Worm (Caenorhabditis elegans) whole organism, early embryonic: Measurements from ENCODE around the gene C08B6.2.

Experiments used
- B0310.2 ChIP-seq: sonication (generic microtip); optimal IDR thresholded peaks from 2 replicates; lab custom pipeline; 2016; ENCODE audit warnings: mild to moderate bottlenecking, missing genetic modification characterization, missing compliant biosample characterization
- F13C5.2 ChIP-seq: sonication (generic microtip); optimal IDR thresholded peaks from 2 replicates; lab custom pipeline; 2017; ENCODE audit warnings: mild to moderate bottlenecking, missing genetic modification characterization, inconsistent platforms, missing compliant biosample characterization
- ama-1 ChIP-seq: fragments of 150-350 bp; optimal IDR thresholded peaks from 2 replicates; lab custom pipeline; 2014
- ceh-36 ChIP-seq: sonication (generic microtip); optimal IDR thresholded peaks from 2 replicates; lab custom pipeline; 2016; ENCODE audit warnings: missing genetic modification characterization, inconsistent platforms, missing compliant biosample characterization
- ets-7 ChIP-seq: sonication (generic microtip); optimal IDR thresholded peaks from 2 replicates; lab custom pipeline; 2016; ENCODE audit warnings: missing genotype, missing genetic modification characterization, missing compliant biosample characterization
- flt-1 ChIP-seq: fragments of 200-800 bp; sonication (Bioruptor generic); IDR thresholded peaks from 2 replicates; pipeline ENCODE4 v1.3.6; 2022; ENCODE audit warnings: missing genetic modification characterization, missing compliant biosample characterization
- hnd-1 ChIP-seq: sonication (generic microtip); optimal IDR thresholded peaks from 2 replicates; lab custom pipeline; 2016; ENCODE audit warnings: missing genetic modification characterization, missing compliant biosample characterization
- pes-1 ChIP-seq: fragments of 200-800 bp; sonication (Bioruptor generic); IDR thresholded peaks from 2 replicates; pipeline ENCODE4 v1.3.6; 2022; ENCODE audit warnings: missing genetic modification reagents, missing genetic modification characterization, missing compliant biosample characterization
- scrt-1 ChIP-seq: fragments of 200-800 bp; sonication (Bioruptor generic); IDR thresholded peaks from 2 replicates; pipeline ENCODE4 v1.3.6; 2022; ENCODE audit warnings: missing genetic modification characterization, missing compliant biosample characterization
- sea-1 ChIP-seq: fragments of 200-800 bp; sonication (Bioruptor generic); conservative IDR thresholded peaks from 2 replicates; pipeline ENCODE4 v1.3.6; 2022; ENCODE audit warnings: missing genetic modification characterization, missing compliant biosample characterization

- TF ChIP-seq ama-1 = no peak
- TF ChIP-seq ets-7 (tag; lab: Kevin White, UChicago) = no peak
- no peak for TF ChIP-seq F13C5.2 (tag; lab: Kevin White, UChicago)
- TF ChIP-seq ceh-36 (tag; lab: Kevin White, UChicago) = no peak
- no peak for TF ChIP-seq pes-1 (GFP tag; lab: Robert Waterston, UW)
- TF ChIP-seq sea-1 (GFP tag; lab: Robert Waterston, UW) = no peak
- no peak for TF ChIP-seq scrt-1
- no peak for TF ChIP-seq hnd-1 (tag; lab: Kevin White, UChicago)
- TF ChIP-seq B0310.2 (tag; lab: Kevin White, UChicago) = no peak
- TF ChIP-seq flt-1 (GFP tag; lab: Robert Waterston, UW) = no peak
These were observed 46.8 kb upstream of the C08B6.2 start for ce11 chrV:10058748-10059147.
